Fruit fly (Drosophila melanogaster) whole organism, embryonic: ENCODE measurements around the gene nxf2.
A peak's percentile ranks its signal among the peaks of the same experiment; 100 is the strongest.

Experiments
- Antp ChIP-seq: fragments of 200-800 bp; sonication (Bioruptor generic); optimal IDR thresholded peaks from 3 replicates; lab custom pipeline; 2016; ENCODE audit warnings: missing biosample characterization, missing genetic modification characterization
- BEAF-32 ChIP-seq: fragments of 200-800 bp; sonication (Bioruptor generic); optimal IDR thresholded peaks from 3 replicates; lab custom pipeline; 2017; ENCODE audit warnings: missing biosample characterization, missing genetic modification characterization, mild to moderate bottlenecking, moderate library complexity, missing genetic modification reagents
- CG1024 ChIP-seq: fragments of 200-800 bp; sonication (Bioruptor generic); IDR thresholded peaks from 2 replicates; pipeline ENCODE4 v1.3.6; 2022; ENCODE audit warnings: missing biosample characterization, missing genetic modification characterization
- CG10366 ChIP-seq: fragments of 200-800 bp; sonication (Bioruptor generic); IDR thresholded peaks from 2 replicates; pipeline ENCODE4 v1.3.6; 2022; ENCODE audit warnings: missing biosample characterization, missing genetic modification characterization
- CG10462 ChIP-seq: fragments of 200-800 bp; sonication (Bioruptor generic); optimal IDR thresholded peaks from 2 replicates; lab custom pipeline; 2016; ENCODE audit warnings: missing biosample characterization, missing genetic modification characterization
- CG11560 ChIP-seq: fragments of 200-800 bp; sonication (Bioruptor generic); IDR thresholded peaks from 3 replicates; pipeline ENCODE4 v1.3.6; 2022; ENCODE audit warnings: missing biosample characterization, missing genetic modification characterization
- CG11695 ChIP-seq: fragments of 200-800 bp; sonication (Bioruptor generic); IDR thresholded peaks from 3 replicates; pipeline ENCODE4 v1.3.6; 2022; ENCODE audit warnings: missing biosample characterization, missing genetic modification characterization
- CG12219 ChIP-seq: fragments of 200-800 bp; sonication (Bioruptor generic); optimal IDR thresholded peaks from 3 replicates; lab custom pipeline; 2018; ENCODE audit warnings: missing biosample characterization, mild to moderate bottlenecking, missing genetic modification characterization
- CG13624 ChIP-seq: fragments of 200-800 bp; sonication (Bioruptor generic); optimal IDR thresholded peaks from 2 replicates; lab custom pipeline; 2016; ENCODE audit warnings: missing biosample characterization, missing genetic modification characterization
- CG15269 ChIP-seq: fragments of 200-800 bp; sonication (Bioruptor generic); optimal IDR thresholded peaks from 2 replicates; lab custom pipeline; 2018; ENCODE audit warnings: missing biosample characterization, mild to moderate bottlenecking, missing genetic modification characterization, moderate library complexity
- CG1603 ChIP-seq: fragments of 200-800 bp; sonication (Bioruptor generic); optimal IDR thresholded peaks from 2 replicates; lab custom pipeline; 2019; ENCODE audit warnings: missing biosample characterization, mild to moderate bottlenecking, missing genetic modification characterization, moderate library complexity
- CG18476 ChIP-seq: fragments of 200-800 bp; sonication (Bioruptor generic); optimal IDR thresholded peaks from 2 replicates; lab custom pipeline; 2016; ENCODE audit warnings: missing biosample characterization, mild to moderate bottlenecking, missing genetic modification characterization
- CG2120 ChIP-seq: fragments of 200-800 bp; sonication (Bioruptor generic); optimal IDR thresholded peaks from 3 replicates; lab custom pipeline; 2016; ENCODE audit warnings: missing biosample characterization, missing genetic modification characterization
- CG2202 ChIP-seq: fragments of 200-800 bp; sonication (Bioruptor generic); optimal IDR thresholded peaks from 2 replicates; lab custom pipeline; 2018; ENCODE audit warnings: missing biosample characterization, mild to moderate bottlenecking, missing genetic modification characterization
- CG2678 ChIP-seq: fragments of 200-800 bp; sonication (Bioruptor generic); optimal IDR thresholded peaks from 3 replicates; lab custom pipeline; 2019; ENCODE audit warnings: missing biosample characterization, mild to moderate bottlenecking, missing genetic modification characterization, moderate library complexity
- CG30403 ChIP-seq: fragments of 200-800 bp; sonication (Bioruptor generic); optimal IDR thresholded peaks from 3 replicates; lab custom pipeline; 2016; ENCODE audit warnings: missing biosample characterization, missing genetic modification characterization
- CG30431 ChIP-seq: fragments of 200-800 bp; sonication (Bioruptor generic); optimal IDR thresholded peaks from 2 replicates; lab custom pipeline; 2017; ENCODE audit warnings: missing biosample characterization, missing genetic modification characterization
- CG31224 ChIP-seq: fragments of 200-800 bp; sonication (Bioruptor generic); IDR thresholded peaks from 2 replicates; pipeline ENCODE4 v1.3.6; 2022; ENCODE audit warnings: missing biosample characterization, missing genetic modification characterization
- CG31388 ChIP-seq: fragments of 200-800 bp; sonication (Bioruptor generic); optimal IDR thresholded peaks from 2 replicates; lab custom pipeline; 2016; ENCODE audit warnings: missing biosample characterization, missing genetic modification characterization
- CG3163 ChIP-seq: fragments of 200-800 bp; sonication (Bioruptor generic); optimal IDR thresholded peaks from 3 replicates; lab custom pipeline; 2016; ENCODE audit warnings: missing biosample characterization, missing genetic modification characterization
- CG4424 ChIP-seq: fragments of 200-800 bp; sonication (Bioruptor generic); optimal IDR thresholded peaks from 3 replicates; lab custom pipeline; 2016; ENCODE audit warnings: missing biosample characterization, missing genetic modification characterization
- CG4707 ChIP-seq: fragments of 200-800 bp; sonication (Bioruptor generic); optimal IDR thresholded peaks from 2 replicates; lab custom pipeline; 2018; ENCODE audit warnings: missing biosample characterization, mild to moderate bottlenecking, missing genetic modification characterization, moderate library complexity
- CG5245 ChIP-seq: fragments of 200-800 bp; sonication (Bioruptor generic); optimal IDR thresholded peaks from 3 replicates; lab custom pipeline; 2016; ENCODE audit warnings: missing biosample characterization, missing genetic modification characterization
- CG7963 ChIP-seq: fragments of 200-800 bp; sonication (Bioruptor generic); IDR thresholded peaks from 3 replicates; pipeline ENCODE4 v1.3.6; 2022; ENCODE audit warnings: missing biosample characterization, missing genetic modification characterization; ENCODE audit not compliant: partially characterized antibody
- CG9797 ChIP-seq: fragments of 200-800 bp; sonication (Bioruptor generic); optimal IDR thresholded peaks from 3 replicates; lab custom pipeline; 2018; ENCODE audit warnings: missing biosample characterization, mild to moderate bottlenecking, missing genetic modification characterization
- CkIIα-i1 ChIP-seq: fragments of 200-800 bp; sonication (Bioruptor generic); IDR thresholded peaks from 2 replicates; pipeline ENCODE4 v1.3.6; 2022; ENCODE audit warnings: missing biosample characterization, missing genetic modification characterization
- Dbx ChIP-seq: fragments of 200-800 bp; sonication (Bioruptor generic); IDR thresholded peaks from 3 replicates; pipeline ENCODE4 v1.3.6; 2022; ENCODE audit warnings: missing biosample characterization, missing genetic modification characterization
- Fer2 ChIP-seq: fragments of 200-800 bp; sonication (Bioruptor generic); optimal IDR thresholded peaks from 2 replicates; lab custom pipeline; 2018; ENCODE audit warnings: missing biosample characterization, mild to moderate bottlenecking, missing genetic modification characterization, moderate library complexity
- HHEX ChIP-seq: fragments of 200-800 bp; sonication (Bioruptor generic); optimal IDR thresholded peaks from 3 replicates; lab custom pipeline; 2017; ENCODE audit warnings: missing biosample characterization, mild to moderate bottlenecking, missing genetic modification characterization, missing genetic modification reagents
- HLH3B ChIP-seq: fragments of 200-800 bp; sonication (Bioruptor generic); IDR thresholded peaks from 2 replicates; pipeline ENCODE4 v1.3.6; 2022; ENCODE audit warnings: missing biosample characterization, missing genetic modification characterization
- Hr51 ChIP-seq, 2 experiments: fragments of 200-800 bp; sonication (Bioruptor generic); optimal IDR thresholded peaks; 2 replicates in 1 of 2; 3 replicates in 1 of 2; lab custom pipeline; 2016 to 2018; ENCODE audit warnings: missing biosample characterization in 2 of 2, missing genetic modification characterization in 2 of 2, mild to moderate bottlenecking in 1 of 2, moderate library complexity in 1 of 2
- NC2β ChIP-seq: fragments of 200-800 bp; sonication (Bioruptor generic); optimal IDR thresholded peaks from 2 replicates; lab custom pipeline; 2016; ENCODE audit warnings: missing biosample characterization, missing genetic modification characterization
- Oaz ChIP-seq: fragments of 200-800 bp; sonication (Bioruptor generic); IDR thresholded peaks from 2 replicates; pipeline ENCODE4 v1.3.6; 2022; ENCODE audit warnings: missing biosample characterization, missing genetic modification characterization
- Ravus ChIP-seq: fragments of 200-800 bp; sonication (Bioruptor generic); IDR thresholded peaks from 2 replicates; pipeline ENCODE4 v1.3.6; 2022; ENCODE audit warnings: missing biosample characterization, missing genetic modification characterization
- Ssrp ChIP-seq: fragments of 200-800 bp; sonication (Bioruptor generic); optimal IDR thresholded peaks from 2 replicates; lab custom pipeline; 2018; ENCODE audit warnings: missing biosample characterization, mild to moderate bottlenecking, missing genetic modification characterization, moderate library complexity
- bowl ChIP-seq: fragments of 200-800 bp; sonication (Bioruptor generic); IDR thresholded peaks from 2 replicates; pipeline ENCODE4 v1.3.6; 2022; ENCODE audit warnings: missing biosample characterization, missing genetic modification characterization
- ci ChIP-seq: fragments of 200-800 bp; sonication (Bioruptor generic); IDR thresholded peaks from 3 replicates; pipeline ENCODE4 v1.3.6; 2022; ENCODE audit warnings: missing biosample characterization, missing genetic modification characterization
- cwo ChIP-seq: fragments of 200-800 bp; sonication (Bioruptor generic); optimal IDR thresholded peaks from 3 replicates; lab custom pipeline; 2017; ENCODE audit warnings: missing biosample characterization, missing genetic modification characterization, mild to moderate bottlenecking, moderate library complexity, missing genetic modification reagents
- jumu ChIP-seq: fragments of 200-800 bp; sonication (Bioruptor generic); optimal IDR thresholded peaks from 3 replicates; lab custom pipeline; 2016; ENCODE audit warnings: missing biosample characterization, missing genetic modification characterization
- knrl ChIP-seq: fragments of 200-800 bp; sonication (Bioruptor generic); IDR thresholded peaks from 3 replicates; pipeline ENCODE4 v1.3.6; 2022; ENCODE audit warnings: missing biosample characterization, missing genetic modification characterization; ENCODE audit not compliant: partially characterized antibody
- lilli ChIP-seq: fragments of 200-800 bp; sonication (Bioruptor generic); optimal IDR thresholded peaks from 3 replicates; lab custom pipeline; 2016; ENCODE audit warnings: missing biosample characterization, missing genetic modification characterization
- oc ChIP-seq: fragments of 200-800 bp; sonication (Bioruptor generic); optimal IDR thresholded peaks from 2 replicates; lab custom pipeline; 2018; ENCODE audit warnings: missing biosample characterization, mild to moderate bottlenecking, missing genetic modification characterization, moderate library complexity
- prd ChIP-seq, 3 experiments: fragments of >200 bp in 2 of 3; fragments of 200-800 bp in 1 of 3; sonication (Bioruptor generic) in 1 of 3; optimal IDR thresholded peaks in 2 of 3; IDR thresholded peaks in 1 of 3; 2 replicates in 2 of 3; 3 replicates in 1 of 3; pipeline versions ENCODE4 v1.3.6 to Lab custom; 2017 to 2022; ENCODE audit warnings: missing biosample characterization in 1 of 3, missing genetic modification characterization in 1 of 3
- psq ChIP-seq: fragments of 200-800 bp; sonication (Bioruptor generic); optimal IDR thresholded peaks from 2 replicates; lab custom pipeline; 2017; ENCODE audit warnings: missing biosample characterization, missing genetic modification characterization
- sc ChIP-seq, 3 experiments: fragments of >200 bp in 2 of 3; fragments of 200-800 bp in 1 of 3; sonication (Bioruptor generic) in 1 of 3; optimal IDR thresholded peaks; 2 replicates in 2 of 3; 3 replicates in 1 of 3; lab custom pipeline; 2017; ENCODE audit warnings: mild to moderate bottlenecking in 1 of 3, missing biosample characterization in 1 of 3, missing genetic modification characterization in 1 of 3, missing genetic modification reagents in 1 of 3
- sens ChIP-seq: fragments of 200-800 bp; sonication (Bioruptor generic); peaks from one replicate; lab custom pipeline; 2016; ENCODE audit warnings: missing biosample characterization, missing genetic modification characterization
- sens-2 ChIP-seq: fragments of 200-800 bp; sonication (Bioruptor generic); IDR thresholded peaks from 2 replicates; pipeline ENCODE4 v1.3.6; 2022; ENCODE audit warnings: missing biosample characterization, missing genetic modification characterization
- tgo ChIP-seq: fragments of 200-800 bp; sonication (Bioruptor generic); IDR thresholded peaks from 3 replicates; pipeline ENCODE4 v1.3.6; 2022; ENCODE audit warnings: missing biosample characterization, missing genetic modification characterization
- trh ChIP-seq: fragments of 200-800 bp; sonication (Bioruptor generic); optimal IDR thresholded peaks from 2 replicates; lab custom pipeline; 2016; ENCODE audit warnings: missing biosample characterization, missing genetic modification characterization
- unc-4 ChIP-seq: fragments of 200-800 bp; sonication (Bioruptor generic); IDR thresholded peaks from 2 replicates; pipeline ENCODE4 v1.3.6; 2022; ENCODE audit warnings: missing biosample characterization, missing genetic modification characterization; ENCODE audit not compliant: partially characterized antibody

nxf2 gene

dm6 chr3L:16544220-16544619 lies 35.9 kb downstream of the nxf2 start (continued):
- TF ChIP-seq lilli (GFP tag; lab: Kevin White, UChicago) (peak; percentile 47), Ssrp (no peak), CG18476 (GFP tag; lab: Kevin White, UChicago) (no peak), CG2678 (peak; percentile 31), Ravus (GFP tag; lab: Robert Waterston, UW) (no peak), CG4424 (GFP tag; lab: Kevin White, UChicago) (peak; percentile 35), CG11695 (GFP tag; lab: Robert Waterston, UW) (0 out of 3 replicates have a peak, but pooled peaks have one; percentile 8), prd (optimal IDR thresholded peaks at IDR 0.05; lab: Kevin White, UChicago) (no peak), prd (GFP tag; IDR thresholded peaks at IDR 0.05; lab: Robert Waterston, UW) (peak; percentile 66; the same call in 2 of the 3 replicates), Hr51 (GFP tag; optimal IDR thresholded peaks at IDR 0.05; lab: Kevin White, UChicago) (peak in 1 of 2 experiments; percentile 43), CG7963 (no peak), Oaz (GFP tag; lab: Robert Waterston, UW) (peak; percentile 18; the same call in 1 of the 2 replicates), CG3163 (no peak), CG2202 (tag; lab: Kevin White, UChicago) (no peak), CG2120 (GFP tag; lab: Kevin White, UChicago) (peak; percentile 11), CG30431 (GFP tag; lab: Kevin White, UChicago) (no peak), sens-2 (GFP tag; lab: Robert Waterston, UW) (no peak), sc (optimal IDR thresholded peaks at IDR 0.05; lab: Kevin White, UChicago) (no peak), sc (GFP tag; optimal IDR thresholded peaks at IDR 0.05; lab: Kevin White, UChicago) (peak; percentile 22), CG4707 (no peak), knrl (no peak), CG30403 (GFP tag; lab: Kevin White, UChicago) (peak; percentile 32), CG1024 (GFP tag; lab: Robert Waterston, UW) (peak; percentile 26; the same call in 1 of the 2 replicates), CG15269 (peak; percentile 24), NC2β (GFP tag; lab: Kevin White, UChicago) (peak; percentile 29), CG13624 (GFP tag; lab: Kevin White, UChicago) (no peak), CG10366 (GFP tag; lab: Robert Waterston, UW) (peak; percentile 45; the same call in 1 of the 2 replicates), bowl (GFP tag; lab: Robert Waterston, UW) (no peak), CG12219 (GFP tag; lab: Kevin White, UChicago) (peak; percentile 10), CG11560 (tag; lab: Robert Waterston, UW) (no peak), jumu (GFP tag; lab: Kevin White, UChicago) (peak; percentile 1), tgo (peak; percentile 37; the same call in 1 of the 3 replicates), CG31388 (no peak), CG1603 (tag; lab: Kevin White, UChicago) (peak; percentile 82), CG31224 (GFP tag; lab: Robert Waterston, UW) (no peak), Dbx (GFP tag; lab: Robert Waterston, UW) (0 out of 3 replicates have a peak, but pooled peaks have one; percentile 38), Antp (GFP tag; lab: Kevin White, UChicago) (peak; percentile 43), sens (GFP tag; lab: Kevin White, UChicago) (peak; percentile 87), Fer2 (tag; lab: Kevin White, UChicago) (no peak), cwo (no peak), CG9797 (GFP tag; lab: Kevin White, UChicago) (no peak), CG10462 (GFP tag; lab: Kevin White, UChicago) (no peak), HLH3B (GFP tag; lab: Robert Waterston, UW) (peak; percentile 64; the same call in 1 of the 2 replicates), BEAF-32 (no peak), trh (no peak), CkIIα-i1 (GFP tag; lab: Robert Waterston, UW) (no peak), HHEX (GFP tag; lab: Kevin White, UChicago) (no peak), psq (no peak), CG5245 (peak; percentile 20), unc-4 (no peak), oc (tag; lab: Kevin White, UChicago) (peak; percentile 46), ci (GFP tag; lab: Robert Waterston, UW) (peak; percentile 71)
